Worm (Caenorhabditis elegans) whole organism, midembryonic: ENCODE results near the gene slc-25A32.

Source experiments
- T22C8.4 ChIP-seq: fragments of 200-800 bp; sonication (Bioruptor generic); IDR thresholded peaks from 2 replicates; pipeline ENCODE4 v1.3.6; 2022; ENCODE audit warnings: missing genetic modification characterization, missing compliant biosample characterization
- cog-1 ChIP-seq: sonication (generic microtip); optimal IDR thresholded peaks from 2 replicates; lab custom pipeline; 2016; ENCODE audit warnings: missing genetic modification characterization, missing compliant biosample characterization
- flt-1 ChIP-seq: fragments of 200-800 bp; sonication (Bioruptor generic); IDR thresholded peaks from 2 replicates; pipeline ENCODE4 v1.3.6; 2022; ENCODE audit warnings: missing genetic modification characterization, missing compliant biosample characterization
- klf-2 ChIP-seq: fragments of 200-800 bp; sonication (Bioruptor generic); conservative IDR thresholded peaks from 2 replicates; pipeline ENCODE4 v1.3.6; 2022; ENCODE audit warnings: missing genetic modification reagents, missing genetic modification characterization, missing compliant biosample characterization
- med-1 ChIP-seq: sonication (generic microtip); optimal IDR thresholded peaks from 2 replicates; lab custom pipeline; 2017; ENCODE audit warnings: missing genetic modification characterization, mild to moderate bottlenecking, missing compliant biosample characterization, antibody characterized with exemption, missing genetic modification reagents; ENCODE audit not compliant: insufficient read depth
- ref-1 ChIP-seq: fragments of 200-800 bp; sonication (Bioruptor generic); conservative IDR thresholded peaks from 2 replicates; pipeline ENCODE4 v1.3.6; 2022; ENCODE audit warnings: missing genetic modification reagents, missing genetic modification characterization, missing compliant biosample characterization
- tab-1 ChIP-seq: fragments of 200-800 bp; sonication (Bioruptor generic); IDR thresholded peaks from 2 replicates; pipeline ENCODE4 v1.3.6; 2022; ENCODE audit warnings: missing genetic modification characterization, missing compliant biosample characterization
- ztf-23 ChIP-seq: fragments of 200-800 bp; sonication (Bioruptor generic); IDR thresholded peaks from 2 replicates; pipeline ENCODE4 v1.3.6; 2022; ENCODE audit warnings: missing genetic modification reagents, missing genetic modification characterization, missing compliant biosample characterization
- ztf-29 ChIP-seq: fragments of 200-800 bp; sonication (Bioruptor generic); IDR thresholded peaks from 2 replicates; pipeline ENCODE4 v1.3.6; 2022; ENCODE audit warnings: missing genetic modification reagents, missing genetic modification characterization, missing compliant biosample characterization

The slc-25A32 gene

DNA sequence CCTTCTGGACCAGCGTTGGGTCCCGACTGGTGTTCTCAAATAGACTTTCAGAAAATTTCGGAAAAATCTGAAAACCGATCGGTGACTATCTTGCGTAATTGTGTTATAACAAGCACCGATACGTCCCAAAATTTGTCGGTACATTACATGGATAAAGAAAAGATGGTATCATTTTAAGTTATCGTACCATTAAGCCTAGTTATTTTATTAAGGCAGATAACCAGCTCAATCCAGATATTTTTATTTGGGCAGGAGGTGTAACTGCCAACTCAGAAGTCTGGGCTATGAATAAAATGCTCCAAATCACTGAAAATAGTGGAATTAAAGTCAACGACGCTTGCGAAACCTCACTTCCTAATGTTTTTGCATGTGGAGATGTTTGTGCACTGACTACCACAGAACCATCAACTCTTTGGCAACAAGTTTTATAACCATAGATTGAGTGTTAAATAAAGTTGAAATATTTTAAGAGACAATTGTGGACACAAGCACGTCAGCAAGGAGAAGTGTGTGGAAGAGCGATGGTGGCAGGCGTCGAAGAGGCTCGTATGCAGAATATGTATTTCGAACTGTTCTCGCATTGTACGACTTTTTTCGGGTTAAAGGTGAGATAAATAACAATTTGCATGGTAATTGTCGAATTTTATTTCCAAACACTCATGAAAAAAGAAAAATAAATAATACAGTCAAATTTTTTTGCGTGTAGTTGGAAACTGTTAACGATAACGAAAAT is 50.3 kb downstream of the slc-25A32 start:
- TF ChIP-seq klf-2 (GFP tag; lab: Robert Waterston, UW), result no peak
- no peak for TF ChIP-seq flt-1 (GFP tag; lab: Robert Waterston, UW)
- no peak for TF ChIP-seq med-1
- TF ChIP-seq ref-1 (GFP tag; lab: Robert Waterston, UW), result no peak
- no peak for TF ChIP-seq ztf-23 (GFP tag; lab: Robert Waterston, UW)
- TF ChIP-seq ztf-29 (GFP tag; lab: Robert Waterston, UW), result no peak
- no peak for TF ChIP-seq T22C8.4 (GFP tag; lab: Robert Waterston, UW)
- TF ChIP-seq tab-1 (GFP tag; lab: Robert Waterston, UW), result no peak
- no peak for TF ChIP-seq cog-1 (tag; lab: Kevin White, UChicago)
